Worm (Caenorhabditis elegans) whole organism, young adult: ENCODE results near the gene ZK1098.3.

Experiments
- T26A5.8 ChIP-seq: sonication (generic microtip); optimal IDR thresholded peaks from 2 replicates; lab custom pipeline; 2016; ENCODE audit warnings: missing genetic modification characterization, missing compliant biosample characterization
- akir-1 ChIP-seq: fragments of 200-800 bp; sonication (Bioruptor generic); optimal IDR thresholded peaks from 2 replicates; lab custom pipeline; 2018; ENCODE audit warnings: mild to moderate bottlenecking, missing genetic modification characterization, moderate library complexity, missing compliant biosample characterization
- attf-3 ChIP-seq: fragments of 200-800 bp; sonication (Bioruptor generic); conservative IDR thresholded peaks from 2 replicates; pipeline ENCODE4 v1.3.6; 2022; ENCODE audit warnings: missing genetic modification reagents, missing genetic modification characterization, missing compliant biosample characterization
- attf-6 ChIP-seq: fragments of 200-800 bp; sonication (Bioruptor generic); IDR thresholded peaks from 2 replicates; pipeline ENCODE4 v1.3.6; 2022; ENCODE audit warnings: missing genetic modification reagents, missing genetic modification characterization, missing compliant biosample characterization
- hlh-26 ChIP-seq: fragments of 200-800 bp; sonication (Bioruptor generic); conservative IDR thresholded peaks from 2 replicates; pipeline ENCODE4 v1.3.6; 2022; ENCODE audit warnings: missing genetic modification reagents, missing genetic modification characterization, missing compliant biosample characterization
- lsl-1 ChIP-seq: fragments of 200-800 bp; sonication (Bioruptor generic); optimal IDR thresholded peaks from 2 replicates; lab custom pipeline; 2018; ENCODE audit warnings: mild to moderate bottlenecking, missing genetic modification characterization, moderate library complexity, missing compliant biosample characterization
- mes-4 ChIP-seq: sonication (generic microtip); optimal IDR thresholded peaks from 2 replicates; lab custom pipeline; 2016; ENCODE audit warnings: missing genotype, missing genetic modification characterization, missing compliant biosample characterization
- rec-8 ChIP-seq, 2 experiments: sonication (generic microtip); optimal IDR thresholded peaks; 2 replicates each; lab custom pipeline; 2016; ENCODE audit warnings: mild to moderate bottlenecking in 2 of 2, missing genetic modification characterization in 2 of 2, missing genetic modification reagents in 2 of 2, missing genotype in 2 of 2, missing biosample characterization in 1 of 2, missing compliant biosample characterization in 1 of 2, moderate library complexity in 1 of 2
- ztf-25 ChIP-seq: fragments of 200-800 bp; sonication (Bioruptor generic); IDR thresholded peaks from 2 replicates; pipeline ENCODE4 v1.3.6; 2022; ENCODE audit warnings: missing genetic modification reagents, missing genetic modification characterization, missing compliant biosample characterization

- TF ChIP-seq hlh-26 (GFP tag; lab: Robert Waterston, UW) (no peak), attf-3 (no peak), T26A5.8 (tag; lab: Kevin White, UChicago) (no peak), mes-4 (tag; lab: Kevin White, UChicago) (no peak), ztf-25 (GFP tag; lab: Robert Waterston, UW) (no peak), akir-1 (GFP tag; lab: Kevin White, UChicago) (no peak), rec-8 (tag; optimal IDR thresholded peaks at IDR 0.05; lab: Kevin White, UChicago) (no peak), attf-6 (no peak), lsl-1 (GFP tag; lab: Kevin White, UChicago) (no peak)
Measured at ce11 chrIII:9561158-9561557, 22.7 kb upstream of the ZK1098.3 start, which contains the start of gene C48B4.8.
